Fruit fly (Drosophila melanogaster) whole organism, embryonic: Measurements from ENCODE around the gene firl.

Experiments used
- ATbp ChIP-seq: fragments of 200-800 bp; sonication (Bioruptor generic); optimal IDR thresholded peaks from 2 replicates; lab custom pipeline; 2017; ENCODE audit warnings: missing biosample characterization, mild to moderate bottlenecking, missing genetic modification characterization, missing genetic modification reagents
- Aef1 ChIP-seq: fragments of 200-800 bp; sonication (Bioruptor generic); IDR thresholded peaks from 3 replicates; pipeline ENCODE4 v1.3.6; 2022; ENCODE audit warnings: missing biosample characterization, missing genetic modification characterization
- CG10267 ChIP-seq: fragments of 200-800 bp; sonication (Bioruptor generic); optimal IDR thresholded peaks from 2 replicates; lab custom pipeline; 2018; ENCODE audit warnings: missing biosample characterization, mild to moderate bottlenecking, missing genetic modification characterization, moderate library complexity
- CG11085 ChIP-seq: fragments of 200-800 bp; sonication (Bioruptor generic); IDR thresholded peaks from 2 replicates; pipeline ENCODE4 v1.3.6; 2022; ENCODE audit warnings: missing biosample characterization, missing genetic modification characterization
- CG11247 ChIP-seq: fragments of 200-800 bp; sonication (Bioruptor generic); IDR thresholded peaks from 2 replicates; pipeline ENCODE4 v1.3.6; 2022; ENCODE audit warnings: missing biosample characterization, missing genetic modification characterization
- CG12104 ChIP-seq: fragments of 200-800 bp; sonication (Bioruptor generic); optimal IDR thresholded peaks from 3 replicates; lab custom pipeline; 2016; ENCODE audit warnings: missing biosample characterization, missing genetic modification characterization
- CG12155 ChIP-seq: fragments of 200-800 bp; sonication (Bioruptor generic); optimal IDR thresholded peaks from 3 replicates; lab custom pipeline; 2016; ENCODE audit warnings: missing biosample characterization, missing genetic modification characterization
- CG1529 ChIP-seq: fragments of 200-800 bp; sonication (Bioruptor generic); optimal IDR thresholded peaks from 3 replicates; lab custom pipeline; 2018; ENCODE audit warnings: missing biosample characterization, missing genetic modification characterization
- CG15696 ChIP-seq: fragments of 200-800 bp; sonication (Bioruptor generic); optimal IDR thresholded peaks from 2 replicates; lab custom pipeline; 2019; ENCODE audit warnings: missing biosample characterization, mild to moderate bottlenecking, missing genetic modification characterization, moderate library complexity
- CG17802 ChIP-seq: fragments of 200-800 bp; sonication (Bioruptor generic); optimal IDR thresholded peaks from 2 replicates; lab custom pipeline; 2018; ENCODE audit warnings: missing biosample characterization, mild to moderate bottlenecking, missing genetic modification characterization, moderate library complexity
- CG18476 ChIP-seq: fragments of 200-800 bp; sonication (Bioruptor generic); optimal IDR thresholded peaks from 2 replicates; lab custom pipeline; 2016; ENCODE audit warnings: missing biosample characterization, mild to moderate bottlenecking, missing genetic modification characterization
- CG2202 ChIP-seq: fragments of 200-800 bp; sonication (Bioruptor generic); optimal IDR thresholded peaks from 2 replicates; lab custom pipeline; 2018; ENCODE audit warnings: missing biosample characterization, mild to moderate bottlenecking, missing genetic modification characterization
- CG3163 ChIP-seq: fragments of 200-800 bp; sonication (Bioruptor generic); optimal IDR thresholded peaks from 3 replicates; lab custom pipeline; 2016; ENCODE audit warnings: missing biosample characterization, missing genetic modification characterization
- CG33557 ChIP-seq: fragments of 200-800 bp; sonication (Bioruptor generic); optimal IDR thresholded peaks from 2 replicates; lab custom pipeline; 2019; ENCODE audit warnings: missing biosample characterization, mild to moderate bottlenecking, missing genetic modification characterization, moderate library complexity
- CG6254 ChIP-seq: fragments of 200-800 bp; sonication (Bioruptor generic); optimal IDR thresholded peaks from 3 replicates; lab custom pipeline; 2017; ENCODE audit warnings: mild to moderate bottlenecking, missing biosample characterization, missing genetic modification reagents, missing genetic modification characterization
- CG6813 ChIP-seq: fragments of 200-800 bp; sonication (Bioruptor generic); optimal IDR thresholded peaks from 2 replicates; lab custom pipeline; 2017; ENCODE audit warnings: missing biosample characterization, missing genetic modification characterization, mild to moderate bottlenecking, moderate library complexity, missing genetic modification reagents
- CG7271 ChIP-seq: fragments of 200-800 bp; sonication (Bioruptor generic); optimal IDR thresholded peaks from 2 replicates; lab custom pipeline; 2018; ENCODE audit warnings: missing biosample characterization, mild to moderate bottlenecking, missing genetic modification characterization, moderate library complexity
- CG8924 ChIP-seq: fragments of 200-800 bp; optimal IDR thresholded peaks from 3 replicates; lab custom pipeline; 2019; ENCODE audit warnings: missing biosample characterization, mild to moderate bottlenecking, missing genetic modification characterization, moderate library complexity
- CG9797 ChIP-seq: fragments of 200-800 bp; sonication (Bioruptor generic); optimal IDR thresholded peaks from 3 replicates; lab custom pipeline; 2018; ENCODE audit warnings: missing biosample characterization, mild to moderate bottlenecking, missing genetic modification characterization
- CoRest ChIP-seq: fragments of 200-800 bp; sonication (Bioruptor generic); optimal IDR thresholded peaks from 3 replicates; lab custom pipeline; 2018; ENCODE audit warnings: missing biosample characterization, mild to moderate bottlenecking, missing genetic modification characterization, moderate library complexity
- D19A ChIP-seq: fragments of 200-800 bp; optimal IDR thresholded peaks from 3 replicates; lab custom pipeline; 2019; ENCODE audit warnings: missing biosample characterization, mild to moderate bottlenecking, missing genetic modification characterization, moderate library complexity
- Drgx ChIP-seq: fragments of 200-800 bp; sonication (Bioruptor generic); IDR thresholded peaks from 2 replicates; pipeline ENCODE4 v1.3.6; 2022; ENCODE audit warnings: missing biosample characterization, missing genetic modification characterization
- Fer3 ChIP-seq: fragments of 200-800 bp; sonication (Bioruptor generic); optimal IDR thresholded peaks from 2 replicates; lab custom pipeline; 2018; ENCODE audit warnings: missing biosample characterization, mild to moderate bottlenecking, missing genetic modification characterization, moderate library complexity
- H2.0 ChIP-seq: fragments of 200-800 bp; sonication (Bioruptor generic); IDR thresholded peaks from 2 replicates; pipeline ENCODE4 v1.3.6; 2022; ENCODE audit warnings: missing biosample characterization, missing genetic modification characterization
- Hmr ChIP-seq: fragments of 200-800 bp; sonication (Bioruptor generic); optimal IDR thresholded peaks from 3 replicates; lab custom pipeline; 2017; ENCODE audit warnings: mild to moderate bottlenecking, missing biosample characterization, missing genetic modification reagents, missing genetic modification characterization
- Myb ChIP-seq: fragments of 200-800 bp; sonication (Bioruptor generic); optimal IDR thresholded peaks from 2 replicates; lab custom pipeline; 2016; ENCODE audit warnings: missing biosample characterization, missing genetic modification characterization
- Ssrp ChIP-seq: fragments of 200-800 bp; sonication (Bioruptor generic); optimal IDR thresholded peaks from 2 replicates; lab custom pipeline; 2018; ENCODE audit warnings: missing biosample characterization, mild to moderate bottlenecking, missing genetic modification characterization, moderate library complexity
- Tbp ChIP-seq: fragments of >200 bp; optimal IDR thresholded peaks from 2 replicates; lab custom pipeline; 2018; ENCODE audit warnings: missing biosample characterization, missing genetic modification characterization
- Vsx1 ChIP-seq: fragments of 200-800 bp; sonication (Bioruptor generic); optimal IDR thresholded peaks from 2 replicates; lab custom pipeline; 2017; ENCODE audit warnings: missing biosample characterization, mild to moderate bottlenecking, missing genetic modification characterization, missing genetic modification reagents
- al ChIP-seq: fragments of 200-800 bp; sonication (Bioruptor generic); IDR thresholded peaks from 2 replicates; pipeline ENCODE4 v1.3.6; 2022; ENCODE audit warnings: missing biosample characterization, missing genetic modification characterization
- az2 ChIP-seq: fragments of 200-800 bp; sonication (Bioruptor generic); optimal IDR thresholded peaks from 3 replicates; lab custom pipeline; 2016; ENCODE audit warnings: missing biosample characterization, missing genetic modification characterization
- bbx ChIP-seq: fragments of 200-800 bp; sonication (Bioruptor generic); IDR thresholded peaks from 2 replicates; pipeline ENCODE4 v1.3.6; 2022; ENCODE audit warnings: missing biosample characterization, missing genetic modification characterization; ENCODE audit not compliant: partially characterized antibody
- bcd ChIP-seq: fragments of 200-800 bp; sonication (Bioruptor generic); optimal IDR thresholded peaks from 2 replicates; lab custom pipeline; 2017; ENCODE audit warnings: missing biosample characterization, mild to moderate bottlenecking, missing genetic modification characterization
- cad ChIP-seq: fragments of >200 bp; optimal IDR thresholded peaks from 2 replicates; lab custom pipeline; 2017; ENCODE audit warnings: missing biosample characterization, missing genetic modification characterization
- croc ChIP-seq: fragments of 200-800 bp; sonication (Bioruptor generic); conservative IDR thresholded peaks from 3 replicates; pipeline ENCODE4 v1.3.6; 2022; ENCODE audit warnings: missing biosample characterization, missing genetic modification characterization
- crp ChIP-seq, 2 experiments: fragments of 200-800 bp; sonication (Bioruptor generic); optimal IDR thresholded peaks; 2 replicates in 1 of 2; 3 replicates in 1 of 2; lab custom pipeline; 2017; ENCODE audit warnings: missing biosample characterization in 2 of 2, missing genetic modification characterization in 2 of 2, mild to moderate bottlenecking in 1 of 2, moderate library complexity in 1 of 2
- dmrt11E ChIP-seq: fragments of 200-800 bp; sonication (Bioruptor generic); optimal IDR thresholded peaks from 3 replicates; lab custom pipeline; 2018; ENCODE audit warnings: missing biosample characterization, mild to moderate bottlenecking, missing genetic modification characterization, moderate library complexity
- dmrt99B ChIP-seq: fragments of 200-800 bp; sonication (Bioruptor generic); optimal IDR thresholded peaks from 2 replicates; lab custom pipeline; 2018; ENCODE audit warnings: missing biosample characterization, mild to moderate bottlenecking, missing genetic modification characterization, moderate library complexity
- en ChIP-seq: fragments of 200-800 bp; sonication (Bioruptor generic); optimal IDR thresholded peaks from 2 replicates; lab custom pipeline; 2016; ENCODE audit warnings: missing biosample characterization, missing genetic modification characterization
- fd96Cb ChIP-seq: fragments of 200-800 bp; sonication (Bioruptor generic); optimal IDR thresholded peaks from 2 replicates; lab custom pipeline; 2018; ENCODE audit warnings: missing biosample characterization, mild to moderate bottlenecking, missing genetic modification characterization, moderate library complexity
- grau ChIP-seq: fragments of 200-800 bp; optimal IDR thresholded peaks from 3 replicates; lab custom pipeline; 2019; ENCODE audit warnings: missing biosample characterization, mild to moderate bottlenecking, missing genetic modification characterization, moderate library complexity
- lbe ChIP-seq: fragments of 200-800 bp; sonication (Bioruptor generic); optimal IDR thresholded peaks from 2 replicates; lab custom pipeline; 2016; ENCODE audit warnings: missing biosample characterization, mild to moderate bottlenecking, missing genetic modification characterization
- prd ChIP-seq, 3 experiments: fragments of >200 bp in 2 of 3; fragments of 200-800 bp in 1 of 3; sonication (Bioruptor generic) in 1 of 3; optimal IDR thresholded peaks in 2 of 3; IDR thresholded peaks in 1 of 3; 2 replicates in 2 of 3; 3 replicates in 1 of 3; pipeline versions ENCODE4 v1.3.6 to Lab custom; 2017 to 2022; ENCODE audit warnings: missing biosample characterization in 1 of 3, missing genetic modification characterization in 1 of 3
- pros ChIP-seq: fragments of 200-800 bp; sonication (Bioruptor generic); optimal IDR thresholded peaks from 3 replicates; lab custom pipeline; 2019; ENCODE audit warnings: missing biosample characterization, mild to moderate bottlenecking, missing genetic modification characterization, moderate library complexity
- sisA ChIP-seq: fragments of 200-800 bp; sonication (Bioruptor generic); IDR thresholded peaks from 2 replicates; pipeline ENCODE4 v1.3.6; 2022; ENCODE audit warnings: missing biosample characterization, missing genetic modification characterization
- sqz ChIP-seq: fragments of 200-800 bp; sonication (Bioruptor generic); optimal IDR thresholded peaks from 3 replicates; lab custom pipeline; 2018; ENCODE audit warnings: missing biosample characterization, mild to moderate bottlenecking, missing genetic modification characterization
- tll ChIP-seq, 2 experiments: fragments of 200-800 bp in 1 of 2; fragments of >200 bp in 1 of 2; sonication (Bioruptor generic) in 1 of 2; optimal IDR thresholded peaks; 2 replicates each; lab custom pipeline; 2017 to 2019; ENCODE audit warnings: missing biosample characterization in 2 of 2, missing genetic modification characterization in 2 of 2, mild to moderate bottlenecking in 1 of 2, moderate library complexity in 1 of 2
- trh ChIP-seq: fragments of 200-800 bp; sonication (Bioruptor generic); optimal IDR thresholded peaks from 2 replicates; lab custom pipeline; 2016; ENCODE audit warnings: missing biosample characterization, missing genetic modification characterization

firl gene

dm6 chr2L:12065683-12066386, 740 bp downstream of the firl start (continued):
- TF ChIP-seq H2.0 (GFP tag; lab: Robert Waterston, UW) = no peak
- TF ChIP-seq CoRest (tag; lab: Kevin White, UChicago) = peak; percentile 48
- TF ChIP-seq CG9797 = no peak
- TF ChIP-seq Ssrp (tag; lab: Kevin White, UChicago) = peak; percentile 49
- TF ChIP-seq grau = peak; percentile 45
- peak; percentile 35 for TF ChIP-seq CG6813
- peak; percentile 87 for TF ChIP-seq CG15696 (tag; lab: Kevin White, UChicago)
- TF ChIP-seq CG18476 (GFP tag; lab: Kevin White, UChicago) = peak; percentile 92
- TF ChIP-seq Fer3 (tag; lab: Kevin White, UChicago) = no peak
- peak; percentile 67 for TF ChIP-seq dmrt99B
- TF ChIP-seq CG17802 (tag; lab: Kevin White, UChicago) = no peak
- TF ChIP-seq CG33557 = peak; percentile 78
- peak; percentile 27 for TF ChIP-seq CG7271
- peak; percentile 53 for TF ChIP-seq cad (GFP tag; lab: Kevin White, UChicago)
- TF ChIP-seq lbe = peak; percentile 71
- TF ChIP-seq CG11085 (GFP tag; lab: Robert Waterston, UW) = no peak
- peak; percentile 28 for TF ChIP-seq CG2202 (tag; lab: Kevin White, UChicago)
- TF ChIP-seq sqz (GFP tag; lab: Kevin White, UChicago) = peak; percentile 89
- TF ChIP-seq Drgx (GFP tag; lab: Robert Waterston, UW) = peak; percentile 94
- no peak for TF ChIP-seq pros (GFP tag; lab: Kevin White, UChicago)
- TF ChIP-seq ATbp (GFP tag; lab: Kevin White, UChicago) = peak; percentile 38
- TF ChIP-seq CG11247 (GFP tag; lab: Robert Waterston, UW) = no peak
- TF ChIP-seq az2 (GFP tag; lab: Kevin White, UChicago) = peak; percentile 32
- peak; percentile 37 for TF ChIP-seq fd96Cb (tag; lab: Kevin White, UChicago)
- peak; percentile 83 for TF ChIP-seq dmrt11E
- no peak for TF ChIP-seq sisA
- TF ChIP-seq CG6254 (GFP tag; lab: Kevin White, UChicago) = peak; percentile 69
- TF ChIP-seq en (GFP tag; lab: Kevin White, UChicago) = no peak
- TF ChIP-seq Hmr (GFP tag; lab: Kevin White, UChicago) = no peak
- no peak for TF ChIP-seq bbx (GFP tag; lab: Robert Waterston, UW)
- TF ChIP-seq Myb = no peak
- no peak for TF ChIP-seq trh (GFP tag; lab: Kevin White, UChicago)
- no peak for TF ChIP-seq CG12104
- TF ChIP-seq croc (GFP tag; lab: Robert Waterston, UW) = peak; percentile 38; the same call in 1 of the 3 replicates
- TF ChIP-seq Aef1 (GFP tag; lab: Robert Waterston, UW) = no peak
- peak; percentile 55 for TF ChIP-seq D19A (tag; lab: Kevin White, UChicago)
- TF ChIP-seq CG8924 (tag; lab: Kevin White, UChicago) = peak; percentile 53
- no peak for TF ChIP-seq Tbp
- TF ChIP-seq CG3163 (GFP tag; lab: Kevin White, UChicago) = peak; percentile 71
- no peak for TF ChIP-seq prd (optimal IDR thresholded peaks at IDR 0.05; lab: Kevin White, UChicago)
- TF ChIP-seq prd (GFP tag; IDR thresholded peaks at IDR 0.05; lab: Robert Waterston, UW) = peak; percentile 76; the same call in 2 of the 3 replicates
- TF ChIP-seq CG12155 (GFP tag; lab: Kevin White, UChicago) = no peak
- TF ChIP-seq tll (GFP tag; optimal IDR thresholded peaks at IDR 0.05; lab: Kevin White, UChicago) = no peak
- TF ChIP-seq bcd (GFP tag; lab: Kevin White, UChicago) = no peak
- TF ChIP-seq CG1529 = peak; percentile 24
- TF ChIP-seq crp (GFP tag; optimal IDR thresholded peaks at IDR 0.05; lab: Kevin White, UChicago) = no peak
- peak; percentile 64 for TF ChIP-seq CG10267 (tag; lab: Kevin White, UChicago)
- no peak for TF ChIP-seq al (GFP tag; lab: Robert Waterston, UW)
- TF ChIP-seq Vsx1 = no peak
